Worm (Caenorhabditis elegans) whole organism, L3 larva: Measurements from ENCODE around the gene ant-1.4.

ENCODE experiments used
- ZK546.5 ChIP-seq: sonication (generic microtip); optimal IDR thresholded peaks from 2 replicates; lab custom pipeline; 2017; ENCODE audit warnings: missing biosample characterization, missing genetic modification characterization
- aly-2 ChIP-seq: fragments of 150-350 bp; optimal IDR thresholded peaks from 2 replicates; lab custom pipeline; 2014; ENCODE audit warnings: missing biosample characterization, missing genetic modification characterization
- ceh-16 ChIP-seq: sonication (generic microtip); optimal IDR thresholded peaks from 2 replicates; lab custom pipeline; 2017; ENCODE audit warnings: missing biosample characterization, missing genetic modification characterization
- ceh-9 ChIP-seq: sonication (generic microtip); optimal IDR thresholded peaks from 2 replicates; lab custom pipeline; 2018; ENCODE audit warnings: missing biosample characterization, missing genetic modification characterization
- egl-27 ChIP-seq: sonication (generic microtip); optimal IDR thresholded peaks from 4 replicates; lab custom pipeline; 2017; ENCODE audit warnings: missing biosample characterization, missing genetic modification reagents, missing genetic modification characterization
- egl-5 ChIP-seq: fragments of 150-350 bp; optimal IDR thresholded peaks from 2 replicates; lab custom pipeline; 2017; ENCODE audit warnings: missing biosample characterization, missing genetic modification reagents, missing genetic modification characterization, inconsistent platforms
- elt-1 ChIP-seq: fragments of 150-350 bp; optimal IDR thresholded peaks from 2 replicates; lab custom pipeline; 2014; ENCODE audit warnings: missing biosample characterization, missing genetic modification characterization
- elt-2 ChIP-seq: sonication (generic microtip); optimal IDR thresholded peaks from 2 replicates; lab custom pipeline; 2016; ENCODE audit warnings: missing genetic modification reagents, mild to moderate bottlenecking, missing genetic modification characterization, missing compliant biosample characterization
- elt-3 ChIP-seq, 3 experiments: fragments of 150-350 bp in 1 of 3; sonication (generic microtip) in 2 of 3; optimal IDR thresholded peaks; 2 replicates in 2 of 3; 4 replicates in 1 of 3; lab custom pipeline; 2014 to 2017; ENCODE audit warnings: missing biosample characterization in 3 of 3, missing genetic modification characterization in 3 of 3
- eor-1 ChIP-seq, 2 experiments: fragments of 150-350 bp; optimal IDR thresholded peaks; 2 replicates each; lab custom pipeline; 2014 to 2018; ENCODE audit warnings: missing biosample characterization in 2 of 2, missing genetic modification characterization in 2 of 2
- fkh-10 ChIP-seq: sonication (generic microtip); optimal IDR thresholded peaks from 2 replicates; lab custom pipeline; 2017; ENCODE audit warnings: missing biosample characterization, missing genetic modification reagents, missing genetic modification characterization
- fkh-2 ChIP-seq: fragments of 150-350 bp; optimal IDR thresholded peaks from 2 replicates; lab custom pipeline; 2014; ENCODE audit warnings: missing biosample characterization, missing genetic modification reagents, missing genetic modification characterization
- fos-1 ChIP-seq: fragments of 150-350 bp; optimal IDR thresholded peaks from 2 replicates; lab custom pipeline; 2014; ENCODE audit warnings: missing biosample characterization, missing genetic modification characterization
- hmg-11 ChIP-seq: sonication (generic microtip); optimal IDR thresholded peaks from 2 replicates; lab custom pipeline; 2016; ENCODE audit warnings: missing genetic modification characterization, missing compliant biosample characterization
- jun-1 ChIP-seq: fragments of 150-350 bp; optimal IDR thresholded peaks from 2 replicates; lab custom pipeline; 2014; ENCODE audit warnings: missing biosample characterization, missing genetic modification reagents, missing genetic modification characterization
- lin-15B ChIP-seq: fragments of 150-350 bp; optimal IDR thresholded peaks from 2 replicates; lab custom pipeline; 2014; ENCODE audit warnings: missing biosample characterization, missing genetic modification characterization
- lin-39 ChIP-seq: fragments of 150-350 bp; optimal IDR thresholded peaks from 2 replicates; lab custom pipeline; 2018; ENCODE audit warnings: missing biosample characterization, missing genetic modification reagents, missing genetic modification characterization
- mdl-1 ChIP-seq: fragments of 150-350 bp; optimal IDR thresholded peaks from 2 replicates; lab custom pipeline; 2014; ENCODE audit warnings: missing biosample characterization, missing genetic modification characterization
- mml-1 ChIP-seq: fragments of 150-350 bp; sonication (generic microtip); optimal IDR thresholded peaks from 3 replicates; lab custom pipeline; 2014; ENCODE audit warnings: missing biosample characterization, missing genetic modification characterization
- nhr-11 ChIP-seq: fragments of 150-350 bp; optimal IDR thresholded peaks from 2 replicates; lab custom pipeline; 2014; ENCODE audit warnings: missing biosample characterization, missing genetic modification characterization
- nhr-12 ChIP-seq: fragments of 150-350 bp; optimal IDR thresholded peaks from 2 replicates; lab custom pipeline; 2014; ENCODE audit warnings: missing biosample characterization, missing genetic modification characterization
- nhr-23 ChIP-seq: fragments of 150-350 bp; optimal IDR thresholded peaks from 2 replicates; lab custom pipeline; 2014; ENCODE audit warnings: missing biosample characterization, missing genetic modification reagents, missing genetic modification characterization
- nhr-25 ChIP-seq: sonication (generic microtip); optimal IDR thresholded peaks from 2 replicates; lab custom pipeline; 2017; ENCODE audit warnings: missing biosample characterization, missing genetic modification characterization
- nhr-28 ChIP-seq: fragments of 150-350 bp; optimal IDR thresholded peaks from 2 replicates; lab custom pipeline; 2014; ENCODE audit warnings: missing biosample characterization, missing genetic modification characterization
- nhr-43 ChIP-seq: sonication (generic microtip); optimal IDR thresholded peaks from 2 replicates; lab custom pipeline; 2016; ENCODE audit warnings: mild to moderate bottlenecking, missing genetic modification characterization, missing compliant biosample characterization; ENCODE audit not compliant: poor library complexity, severe bottlenecking
- nhr-67 ChIP-seq: fragments of 150-350 bp; optimal IDR thresholded peaks from 2 replicates; lab custom pipeline; 2014; ENCODE audit warnings: missing biosample characterization, missing genetic modification characterization
- nhr-77 ChIP-seq: fragments of 150-350 bp; optimal IDR thresholded peaks from 2 replicates; lab custom pipeline; 2014; ENCODE audit warnings: missing biosample characterization, missing genetic modification characterization
- pha-4 ChIP-seq: fragments of 150-350 bp; optimal IDR thresholded peaks from 2 replicates; lab custom pipeline; 2014; ENCODE audit warnings: missing biosample characterization, missing genetic modification reagents, missing genetic modification characterization
- sea-2 ChIP-seq: fragments of 150-350 bp; sonication (generic microtip); optimal IDR thresholded peaks from 4 replicates; lab custom pipeline; 2014; ENCODE audit warnings: missing biosample characterization, missing genetic modification reagents, missing genetic modification characterization
- skn-1 ChIP-seq: fragments of 150-350 bp; optimal IDR thresholded peaks from 2 replicates; lab custom pipeline; 2014; ENCODE audit warnings: missing biosample characterization, missing genetic modification characterization
- snpc-4 ChIP-seq: fragments of 150-350 bp; optimal IDR thresholded peaks from 2 replicates; lab custom pipeline; 2014; ENCODE audit warnings: missing biosample characterization, missing genetic modification characterization
- tbx-2 ChIP-seq: sonication (generic microtip); optimal IDR thresholded peaks from 2 replicates; lab custom pipeline; 2016; ENCODE audit warnings: mild to moderate bottlenecking, missing genetic modification characterization, missing compliant biosample characterization
- unc-62 ChIP-seq: fragments of 150-350 bp; sonication (generic microtip); optimal IDR thresholded peaks from 4 replicates; lab custom pipeline; 2014; ENCODE audit warnings: missing biosample characterization, missing genetic modification reagents, missing genetic modification characterization
- zag-1 ChIP-seq: fragments of 150-350 bp; optimal IDR thresholded peaks from 2 replicates; lab custom pipeline; 2014; ENCODE audit warnings: missing biosample characterization, missing genetic modification characterization
- ztf-11 ChIP-seq: fragments of 150-350 bp; optimal IDR thresholded peaks from 2 replicates; lab custom pipeline; 2014; ENCODE audit warnings: missing biosample characterization, missing genetic modification characterization
- ztf-4 ChIP-seq: fragments of 150-350 bp; optimal IDR thresholded peaks from 2 replicates; lab custom pipeline; 2014; ENCODE audit warnings: missing biosample characterization, missing genetic modification characterization

ant-1.4 gene

ce11 chrIV:8464187-8464586 lies 4.1 kb upstream of the ant-1.4 start:
- TF ChIP-seq nhr-28 (tag; lab: Kevin White, UChicago), result no peak
- TF ChIP-seq unc-62 (GFP tag; lab: Kevin White, UChicago), result no peak
- TF ChIP-seq, all 47 proteins: peak for 0

ce11 chrIV:8463716-8464115 lies 3.6 kb upstream of the ant-1.4 start, which contains the start of gene str-176:
Gene str-176 (minus strand): TSS chrIV:8463816.
- TF ChIP-seq elt-3 (tag; optimal IDR thresholded peaks at IDR 0.05; lab: Kevin White, UChicago), result no peak
- TF ChIP-seq fos-1, result no peak
- no peak for TF ChIP-seq ceh-16 (tag; lab: Kevin White, UChicago)
- no peak for TF ChIP-seq zag-1 (tag; lab: Kevin White, UChicago)
- TF ChIP-seq snpc-4 (tag; lab: Kevin White, UChicago), result no peak
- no peak for TF ChIP-seq mml-1
- TF ChIP-seq egl-5, result no peak
- TF ChIP-seq sea-2, result no peak
- TF ChIP-seq ztf-11 (tag; lab: Kevin White, UChicago), result no peak
- no peak for TF ChIP-seq elt-2 (tag; lab: Kevin White, UChicago)
- TF ChIP-seq aly-2 (tag; lab: Kevin White, UChicago), result no peak
- no peak for TF ChIP-seq hmg-11 (tag; lab: Kevin White, UChicago)
- no peak for TF ChIP-seq tbx-2 (tag; lab: Kevin White, UChicago)
- TF ChIP-seq lin-39 (tag; lab: Kevin White, UChicago), result no peak
- TF ChIP-seq ztf-4 (tag; lab: Kevin White, UChicago), result no peak
- no peak for TF ChIP-seq nhr-43

- TF ChIP-seq elt-1 (tag; lab: Kevin White, UChicago) (no peak), egl-27 (tag; lab: Kevin White, UChicago) (peak; percentile 41), mdl-1 (tag; lab: Kevin White, UChicago) (peak; percentile 37), pha-4 (tag; lab: Kevin White, UChicago) (no peak), nhr-11 (tag; lab: Kevin White, UChicago) (no peak), nhr-67 (tag; lab: Kevin White, UChicago) (no peak), nhr-43 (peak; percentile 11), ceh-9 (tag; lab: Kevin White, UChicago) (no peak), nhr-25 (tag; lab: Kevin White, UChicago) (peak; percentile 64), fos-1 (no peak), unc-62 (GFP tag; lab: Kevin White, UChicago) (peak; percentile 80), fkh-10 (GFP tag; lab: Kevin White, UChicago) (no peak), nhr-28 (tag; lab: Kevin White, UChicago) (no peak), ZK546.5 (tag; lab: Kevin White, UChicago) (no peak), ztf-4 (tag; lab: Kevin White, UChicago) (no peak), snpc-4 (tag; lab: Kevin White, UChicago) (no peak), nhr-23 (tag; lab: Kevin White, UChicago) (peak; percentile 70), skn-1 (no peak), lin-15B (no peak), nhr-12 (tag; lab: Kevin White, UChicago) (no peak)
These were observed 3.0 kb upstream of the ant-1.4 start for ce11 chrIV:8463069-8463468.

DNA sequence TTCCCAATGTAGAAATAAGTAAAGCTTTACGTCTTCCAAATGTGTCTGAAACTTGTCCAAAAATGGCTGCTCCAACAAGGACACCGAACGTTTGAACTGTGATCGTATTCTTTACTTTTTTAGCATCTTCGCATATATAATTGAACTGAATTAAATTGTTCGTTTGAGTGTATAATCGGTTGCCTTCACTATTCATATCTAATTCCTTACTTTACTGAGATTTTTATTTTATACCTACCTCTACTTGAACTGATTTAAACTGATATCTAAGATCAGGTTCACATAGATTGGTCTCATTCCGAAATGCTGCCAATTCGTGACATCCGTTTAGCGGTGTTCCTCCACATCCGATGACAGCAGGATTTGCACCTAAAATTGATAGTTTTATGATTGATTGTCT lies 2.3 kb upstream of the ant-1.4 start:
- no peak for TF ChIP-seq sea-2
- no peak for TF ChIP-seq hmg-11 (tag; lab: Kevin White, UChicago)
- no peak for TF ChIP-seq nhr-28 (tag; lab: Kevin White, UChicago)
- no peak for TF ChIP-seq snpc-4 (tag; lab: Kevin White, UChicago)
- TF ChIP-seq nhr-77 (tag; lab: Kevin White, UChicago), result no peak
- TF ChIP-seq nhr-12 (tag; lab: Kevin White, UChicago), result no peak
- TF ChIP-seq, all 47 proteins: peak for 0

ce11 chrIV:8461177-8461576 lies 1.1 kb upstream of the ant-1.4 start:
- TF ChIP-seq ztf-11 (tag; lab: Kevin White, UChicago) (no peak), sea-2 (no peak), snpc-4 (tag; lab: Kevin White, UChicago) (no peak), eor-1 (tag; optimal IDR thresholded peaks at IDR 0.05; lab: Kevin White, UChicago) (no peak), hmg-11 (tag; lab: Kevin White, UChicago) (no peak), unc-62 (GFP tag; lab: Kevin White, UChicago) (no peak), fkh-2 (no peak), zag-1 (tag; lab: Kevin White, UChicago) (no peak), elt-2 (tag; lab: Kevin White, UChicago) (no peak), jun-1 (tag; lab: Kevin White, UChicago) (no peak), nhr-28 (tag; lab: Kevin White, UChicago) (no peak), fos-1 (no peak)
